Worm (Caenorhabditis elegans) whole organism, late embryonic: ENCODE measurements around the gene T27E7.4.

ENCODE experiments used
- ceh-14 ChIP-seq: sonication (generic microtip); optimal IDR thresholded peaks from 2 replicates; lab custom pipeline; 2016; ENCODE audit warnings: missing genotype, missing genetic modification characterization, missing compliant biosample characterization
- ceh-19 ChIP-seq: fragments of 200-800 bp; sonication (Bioruptor generic); optimal IDR thresholded peaks from 2 replicates; lab custom pipeline; 2018; ENCODE audit warnings: mild to moderate bottlenecking, missing genetic modification characterization, missing compliant biosample characterization
- elt-2 ChIP-seq: sonication (generic microtip); optimal IDR thresholded peaks from 2 replicates; lab custom pipeline; 2016; ENCODE audit warnings: missing genetic modification reagents, missing genetic modification characterization, missing compliant biosample characterization
- eyg-1 ChIP-seq: sonication (generic microtip); optimal IDR thresholded peaks from 2 replicates; lab custom pipeline; 2016; ENCODE audit warnings: missing genotype, missing genetic modification characterization, missing compliant biosample characterization
- nfya-1 ChIP-seq: sonication (generic microtip); optimal IDR thresholded peaks from 2 replicates; lab custom pipeline; 2017; ENCODE audit warnings: missing genetic modification characterization, mild to moderate bottlenecking, missing compliant biosample characterization, antibody characterized with exemption, moderate library complexity
- pat-9 ChIP-seq: fragments of 200-800 bp; sonication (Bioruptor generic); optimal IDR thresholded peaks from 2 replicates; lab custom pipeline; 2018; ENCODE audit warnings: mild to moderate bottlenecking, missing genetic modification characterization, moderate library complexity, missing compliant biosample characterization
- pha-2 ChIP-seq: sonication (generic microtip); optimal IDR thresholded peaks from 2 replicates; lab custom pipeline; 2017; ENCODE audit warnings: mild to moderate bottlenecking, missing genetic modification characterization, missing compliant biosample characterization
- sox-4 ChIP-seq: sonication (generic microtip); optimal IDR thresholded peaks from 2 replicates; lab custom pipeline; 2017; ENCODE audit warnings: mild to moderate bottlenecking, missing genetic modification characterization, inconsistent platforms, missing compliant biosample characterization

Gene T27E7.4

ce11 chrIV:14495474-14495873 lies 39.4 kb downstream of the T27E7.4 start:
- TF ChIP-seq sox-4 (no peak), eyg-1 (tag; lab: Kevin White, UChicago) (no peak), nfya-1 (tag; lab: Kevin White, UChicago) (no peak), pat-9 (tag; lab: Kevin White, UChicago) (no peak), elt-2 (tag; lab: Kevin White, UChicago) (no peak), ceh-14 (tag; lab: Kevin White, UChicago) (no peak), pha-2 (tag; lab: Kevin White, UChicago) (no peak)

ce11 chrIV:14491135-14491534 lies 43.7 kb downstream of the T27E7.4 start:
- no peak for TF ChIP-seq ceh-19 (GFP tag; lab: Kevin White, UChicago)
- TF ChIP-seq nfya-1 (tag; lab: Kevin White, UChicago) = peak; percentile 77
- TF ChIP-seq, all 69 proteins: peak for 1
